Worm (Caenorhabditis elegans): ENCODE measurements around the gene nhr-70.

Gene nhr-70

ce11 chrV:18631966-18632531 is 15.7 kb downstream of the nhr-70 start:
- no peak for TF ChIP-seq tbx-8 (GFP tag; optimal IDR thresholded peaks at IDR 0.05)
- no peak for TF ChIP-seq mep-1 (tag; optimal IDR thresholded peaks at IDR 0.05)
- TF ChIP-seq mls-2 (tag; optimal IDR thresholded peaks at IDR 0.05): no peak
- TF ChIP-seq unc-120 (tag; optimal IDR thresholded peaks at IDR 0.05; ENCODE audit: poor library complexity, severe bottlenecking): no peak
- TF ChIP-seq nhr-76 (tag; optimal IDR thresholded peaks at IDR 0.05): no peak
- TF ChIP-seq lsy-2 (tag; optimal IDR thresholded peaks at IDR 0.05): no peak
- no peak for TF ChIP-seq unc-39 (tag; optimal IDR thresholded peaks at IDR 0.05)
- no peak for TF ChIP-seq nhr-12 (tag; optimal IDR thresholded peaks at IDR 0.05)

ce11 chrV:18636248-18636647 is 19.9 kb downstream of the nhr-70 start, which contains the start of gene egas-3:
Gene egas-3 (minus strand): TSS chrV:18636348.
- TF ChIP-seq unc-39 (tag; optimal IDR thresholded peaks at IDR 0.05): no peak
- no peak for TF ChIP-seq mep-1 (tag; optimal IDR thresholded peaks at IDR 0.05)
- TF ChIP-seq nhr-12 (tag; optimal IDR thresholded peaks at IDR 0.05): no peak
- no peak for TF ChIP-seq ces-1 (GFP tag; optimal IDR thresholded peaks at IDR 0.05)
- TF ChIP-seq lin-32 (GFP tag; optimal IDR thresholded peaks at IDR 0.05): no peak
- no peak for TF ChIP-seq pha-4 (tag; optimal IDR thresholded peaks at IDR 0.05)
- no peak for TF ChIP-seq ceh-43 (GFP tag; optimal IDR thresholded peaks at IDR 0.05)
- TF ChIP-seq cnd-1 (tag; optimal IDR thresholded peaks at IDR 0.05): no peak
- no peak for TF ChIP-seq M03D4.4 (tag; optimal IDR thresholded peaks at IDR 0.05)
- TF ChIP-seq nhr-28 (tag; optimal IDR thresholded peaks at IDR 0.05): no peak
- TF ChIP-seq unc-120 (tag; optimal IDR thresholded peaks at IDR 0.05; ENCODE audit: poor library complexity, severe bottlenecking): no peak
- no peak for TF ChIP-seq nhr-76 (tag; optimal IDR thresholded peaks at IDR 0.05)
- TF ChIP-seq ceh-39 (tag; optimal IDR thresholded peaks at IDR 0.05): no peak
- no peak for TF ChIP-seq sem-2 (GFP tag; optimal IDR thresholded peaks at IDR 0.05)
- no peak for TF ChIP-seq sptf-1 (tag; optimal IDR thresholded peaks at IDR 0.05)

- TF ChIP-seq lin-32 (GFP tag; optimal IDR thresholded peaks at IDR 0.05) (no peak), ham-2 (GFP tag; optimal IDR thresholded peaks at IDR 0.05) (peak; percentile 57)
Measured at ce11 chrV:18637544-18638366, 21.4 kb downstream of the nhr-70 start.

- TF ChIP-seq elt-3 (tag; optimal IDR thresholded peaks at IDR 0.05) (no peak), ceh-39 (tag; optimal IDR thresholded peaks at IDR 0.05) (no peak), tbx-8 (GFP tag; optimal IDR thresholded peaks at IDR 0.05) (no peak), drap-1 (GFP tag; optimal IDR thresholded peaks at IDR 0.05) (no peak), ceh-83 (GFP tag; optimal IDR thresholded peaks at IDR 0.05) (no peak), ztf-11 (tag; optimal IDR thresholded peaks at IDR 0.05) (no peak), mls-2 (tag; optimal IDR thresholded peaks at IDR 0.05) (no peak), elt-1 (tag; optimal IDR thresholded peaks at IDR 0.05; ENCODE audit: borderline replicate concordance, insufficient read depth) (no peak), sem-2 (GFP tag; optimal IDR thresholded peaks at IDR 0.05) (no peak), flh-1 (GFP tag; optimal IDR thresholded peaks at IDR 0.05) (no peak), cnd-1 (tag; optimal IDR thresholded peaks at IDR 0.05) (no peak), snpc-4 (tag; optimal IDR thresholded peaks at IDR 0.05) (no peak), sptf-1 (tag; optimal IDR thresholded peaks at IDR 0.05) (no peak), ceh-43 (GFP tag; optimal IDR thresholded peaks at IDR 0.05) (no peak), lsy-2 (tag; optimal IDR thresholded peaks at IDR 0.05) (no peak)
Measured at ce11 chrV:18638367-18638873, 22.0 kb downstream of the nhr-70 start, which contains the start of gene col-42. Gene col-42 (plus strand): TSS chrV:18638484.

ce11 chrV:18639074-18639473 is 22.7 kb downstream of the nhr-70 start:
- TF ChIP-seq lin-13 (tag; optimal IDR thresholded peaks at IDR 0.05): no peak
- peak; percentile 34 for TF ChIP-seq sptf-1 (tag; optimal IDR thresholded peaks at IDR 0.05)
- no peak for TF ChIP-seq nhr-76 (tag; optimal IDR thresholded peaks at IDR 0.05)
- TF ChIP-seq mep-1 (tag; optimal IDR thresholded peaks at IDR 0.05): no peak
- TF ChIP-seq pha-4 (tag; optimal IDR thresholded peaks at IDR 0.05): no peak
